Worm (Caenorhabditis elegans) whole organism, L2 larva: Measurements from ENCODE around the gene F22B7.9.

Experiments used
- C34F6.9 ChIP-seq: fragments of 150-350 bp; optimal IDR thresholded peaks from 2 replicates; lab custom pipeline; 2014; ENCODE audit warnings: missing biosample characterization, missing genetic modification characterization
- F13H6.1 ChIP-seq: sonication (generic microtip); optimal IDR thresholded peaks from 2 replicates; lab custom pipeline; 2016; ENCODE audit warnings: missing genetic modification characterization, missing compliant biosample characterization
- R02D3.7 ChIP-seq: fragments of 150-350 bp; optimal IDR thresholded peaks from 2 replicates; lab custom pipeline; 2014; ENCODE audit warnings: missing biosample characterization, missing genetic modification characterization
- ZK546.5 ChIP-seq: sonication (generic microtip); optimal IDR thresholded peaks from 2 replicates; lab custom pipeline; 2017; ENCODE audit warnings: missing biosample characterization, missing genetic modification characterization
- ama-1 ChIP-seq: fragments of 150-350 bp; optimal IDR thresholded peaks from 2 replicates; lab custom pipeline; 2018; ENCODE audit warnings: inconsistent platforms
- blmp-1 ChIP-seq: sonication (generic microtip); optimal IDR thresholded peaks from 2 replicates; lab custom pipeline; 2017; ENCODE audit warnings: missing genetic modification characterization, mild to moderate bottlenecking, missing compliant biosample characterization, antibody characterized with exemption, moderate library complexity; ENCODE audit not compliant: insufficient read depth
- ceh-16 ChIP-seq: fragments of 150-350 bp; optimal IDR thresholded peaks from 2 replicates; lab custom pipeline; 2014; ENCODE audit warnings: missing biosample characterization, missing genetic modification characterization
- ceh-82 ChIP-seq: fragments of 150-350 bp; optimal IDR thresholded peaks from 2 replicates; lab custom pipeline; 2014; ENCODE audit warnings: missing biosample characterization, missing genetic modification characterization
- crh-2 ChIP-seq: sonication (generic microtip); optimal IDR thresholded peaks from 2 replicates; lab custom pipeline; 2017; ENCODE audit warnings: missing biosample characterization, missing genetic modification characterization
- dmd-4 ChIP-seq: sonication (generic microtip); optimal IDR thresholded peaks from 2 replicates; lab custom pipeline; 2017; ENCODE audit warnings: missing biosample characterization, missing genetic modification characterization
- egl-27 ChIP-seq: sonication (generic microtip); optimal IDR thresholded peaks from 3 replicates; lab custom pipeline; 2017; ENCODE audit warnings: missing biosample characterization, missing genetic modification reagents, missing genetic modification characterization
- elt-1 ChIP-seq: fragments of 150-350 bp; optimal IDR thresholded peaks from 2 replicates; lab custom pipeline; 2014; ENCODE audit warnings: missing biosample characterization, missing genetic modification characterization
- fos-1 ChIP-seq: fragments of 150-350 bp; optimal IDR thresholded peaks from 2 replicates; lab custom pipeline; 2014; ENCODE audit warnings: missing biosample characterization, missing genetic modification characterization
- lin-11 ChIP-seq: fragments of 150-350 bp; sonication (generic microtip); optimal IDR thresholded peaks from 2 replicates; lab custom pipeline; 2014; ENCODE audit warnings: missing biosample characterization, missing genetic modification characterization, inconsistent platforms, mixed read lengths
- lin-13 ChIP-seq: fragments of 150-350 bp; optimal IDR thresholded peaks from 2 replicates; lab custom pipeline; 2014; ENCODE audit warnings: missing biosample characterization, missing genetic modification reagents, missing genetic modification characterization
- lin-39 ChIP-seq: fragments of 150-350 bp; optimal IDR thresholded peaks from 2 replicates; lab custom pipeline; 2014; ENCODE audit warnings: missing biosample characterization, missing genetic modification reagents, missing genetic modification characterization
- lsy-2 ChIP-seq, 2 experiments: fragments of 150-350 bp in 1 of 2; sonication (generic microtip) in 1 of 2; optimal IDR thresholded peaks; 2 replicates each; lab custom pipeline; 2014 to 2017; ENCODE audit warnings: missing biosample characterization in 2 of 2, missing genetic modification characterization in 2 of 2
- mab-5 ChIP-seq: fragments of 150-350 bp; optimal IDR thresholded peaks from 2 replicates; lab custom pipeline; 2014; ENCODE audit warnings: missing biosample characterization, missing genetic modification characterization
- nhr-10 ChIP-seq: sonication (generic microtip); optimal IDR thresholded peaks from 2 replicates; lab custom pipeline; 2017; ENCODE audit warnings: missing biosample characterization, missing genetic modification characterization
- nhr-11 ChIP-seq: fragments of 150-350 bp; optimal IDR thresholded peaks from 2 replicates; lab custom pipeline; 2014; ENCODE audit warnings: missing biosample characterization, missing genetic modification characterization
- nhr-12 ChIP-seq: fragments of 150-350 bp; optimal IDR thresholded peaks from 2 replicates; lab custom pipeline; 2014; ENCODE audit warnings: missing biosample characterization, missing genetic modification characterization
- nhr-129 ChIP-seq: fragments of 150-350 bp; optimal IDR thresholded peaks from 2 replicates; lab custom pipeline; 2014; ENCODE audit warnings: missing biosample characterization, missing genetic modification characterization
- nhr-237 ChIP-seq: fragments of 150-350 bp; optimal IDR thresholded peaks from 2 replicates; lab custom pipeline; 2014; ENCODE audit warnings: missing biosample characterization, missing genetic modification characterization
- nhr-25 ChIP-seq: fragments of 150-350 bp; sonication (generic microtip); optimal IDR thresholded peaks from 3 replicates; lab custom pipeline; 2014; ENCODE audit warnings: missing biosample characterization, missing genetic modification characterization
- nhr-6 ChIP-seq: fragments of 150-350 bp; optimal IDR thresholded peaks from 2 replicates; lab custom pipeline; 2014; ENCODE audit warnings: missing biosample characterization, missing genetic modification characterization
- nhr-77 ChIP-seq: fragments of 150-350 bp; optimal IDR thresholded peaks from 2 replicates; lab custom pipeline; 2014; ENCODE audit warnings: missing biosample characterization, missing genetic modification characterization
- peb-1 ChIP-seq: fragments of 150-350 bp; optimal IDR thresholded peaks from 2 replicates; lab custom pipeline; 2014; ENCODE audit warnings: missing biosample characterization, missing genetic modification characterization
- sem-4 ChIP-seq: fragments of 150-350 bp; optimal IDR thresholded peaks from 2 replicates; lab custom pipeline; 2014; ENCODE audit warnings: missing biosample characterization, missing genetic modification reagents, missing genetic modification characterization
- skn-1 ChIP-seq: sonication (generic microtip); optimal IDR thresholded peaks from 2 replicates; lab custom pipeline; 2017; ENCODE audit warnings: missing biosample characterization, missing genetic modification characterization
- sma-3 ChIP-seq: sonication (generic microtip); optimal IDR thresholded peaks from 2 replicates; lab custom pipeline; 2016; ENCODE audit warnings: missing genetic modification reagents, missing genetic modification characterization, missing compliant biosample characterization
- sma-9 ChIP-seq, 2 experiments: fragments of 150-350 bp in 1 of 2; sonication (generic microtip) in 1 of 2; optimal IDR thresholded peaks; 2 replicates each; lab custom pipeline; 2014 to 2016; ENCODE audit warnings: missing genetic modification characterization in 2 of 2, mild to moderate bottlenecking in 1 of 2, missing biosample characterization in 1 of 2, missing compliant biosample characterization in 1 of 2, missing genetic modification reagents in 1 of 2, moderate library complexity in 1 of 2
- unc-39 ChIP-seq: fragments of 150-350 bp; optimal IDR thresholded peaks from 2 replicates; lab custom pipeline; 2014; ENCODE audit warnings: missing biosample characterization, missing genetic modification characterization
- unc-55 ChIP-seq: fragments of 150-350 bp; sonication (generic microtip); optimal IDR thresholded peaks from 3 replicates; lab custom pipeline; 2014; ENCODE audit warnings: missing biosample characterization, missing genetic modification reagents, missing genetic modification characterization
- zag-1 ChIP-seq: fragments of 150-350 bp; optimal IDR thresholded peaks from 2 replicates; lab custom pipeline; 2014; ENCODE audit warnings: missing biosample characterization, missing genetic modification characterization
- ztf-1 ChIP-seq: fragments of 200-800 bp; sonication (Bioruptor generic); conservative IDR thresholded peaks from 2 replicates; pipeline ENCODE4 v1.3.6; 2022; ENCODE audit warnings: missing genetic modification characterization, missing compliant biosample characterization
- ztf-11 ChIP-seq: sonication (generic microtip); optimal IDR thresholded peaks from 2 replicates; lab custom pipeline; 2017; ENCODE audit warnings: missing biosample characterization, missing genetic modification characterization
- ztf-4 ChIP-seq: fragments of 150-350 bp; optimal IDR thresholded peaks from 2 replicates; lab custom pipeline; 2014; ENCODE audit warnings: missing biosample characterization, missing genetic modification characterization

Gene F22B7.9

DNA sequence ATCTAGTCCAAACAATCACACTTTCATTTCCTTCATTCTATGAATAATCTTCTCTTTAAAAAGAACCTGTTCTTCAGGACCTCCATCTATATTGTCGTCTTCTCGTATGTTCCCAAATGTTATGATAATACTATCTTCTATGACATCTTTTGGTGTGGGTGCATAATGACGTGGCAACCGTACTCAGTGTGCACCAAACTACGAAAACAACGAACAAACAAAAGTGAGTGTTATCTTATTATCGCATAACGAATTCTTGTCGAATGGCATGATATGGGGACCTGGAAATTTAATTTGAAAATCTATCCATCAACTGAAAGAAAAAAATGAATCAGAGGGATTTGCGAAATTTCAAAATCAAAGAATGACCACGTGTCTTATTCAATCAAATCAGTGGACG lies 2.3 kb upstream of the F22B7.9 start:
- no peak for TF ChIP-seq nhr-10 (tag; lab: Kevin White, UChicago)
- TF ChIP-seq crh-2 (tag; lab: Kevin White, UChicago) = peak; percentile 71

DNA sequence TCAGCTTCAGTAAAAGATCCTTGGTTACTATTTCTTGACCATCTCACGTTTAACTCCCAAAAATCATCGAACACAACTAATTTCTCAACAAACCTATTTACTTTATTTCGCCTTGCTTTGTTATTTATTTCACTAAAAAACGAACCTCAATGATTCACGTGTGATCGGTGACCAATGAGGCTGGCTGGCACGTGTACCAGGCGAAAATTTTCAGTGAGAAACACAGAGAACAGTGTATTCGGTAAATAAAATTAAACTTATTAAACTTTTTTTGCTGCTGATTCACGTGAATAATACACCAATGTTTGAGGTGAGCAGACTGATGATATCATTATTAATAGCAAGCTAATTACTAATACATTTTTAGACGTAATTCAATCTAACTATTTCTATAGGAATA lies 1.7 kb upstream of the F22B7.9 start:
- TF ChIP-seq nhr-25 (tag; lab: Kevin White, UChicago) (peak; percentile 55), sma-3 (GFP tag; lab: Kevin White, UChicago) (peak; percentile 50), nhr-6 (no peak), unc-39 (tag; lab: Kevin White, UChicago) (no peak), sem-4 (tag; lab: Kevin White, UChicago) (no peak), nhr-11 (tag; lab: Kevin White, UChicago) (no peak), lsy-2 (tag; optimal IDR thresholded peaks at IDR 0.05; lab: Kevin White, UChicago) (no peak), ztf-4 (tag; lab: Kevin White, UChicago) (no peak), blmp-1 (tag; lab: Kevin White, UChicago) (no peak), F13H6.1 (tag; lab: Kevin White, UChicago) (peak; percentile 1), ZK546.5 (no peak), ama-1 (no peak), sma-9 (GFP tag; optimal IDR thresholded peaks at IDR 0.05; lab: Kevin White, UChicago) (peak; percentile 11), sma-9 (tag; optimal IDR thresholded peaks at IDR 0.05; lab: Kevin White, UChicago) (no peak), nhr-77 (tag; lab: Kevin White, UChicago) (no peak), elt-1 (tag; lab: Kevin White, UChicago) (no peak)

DNA sequence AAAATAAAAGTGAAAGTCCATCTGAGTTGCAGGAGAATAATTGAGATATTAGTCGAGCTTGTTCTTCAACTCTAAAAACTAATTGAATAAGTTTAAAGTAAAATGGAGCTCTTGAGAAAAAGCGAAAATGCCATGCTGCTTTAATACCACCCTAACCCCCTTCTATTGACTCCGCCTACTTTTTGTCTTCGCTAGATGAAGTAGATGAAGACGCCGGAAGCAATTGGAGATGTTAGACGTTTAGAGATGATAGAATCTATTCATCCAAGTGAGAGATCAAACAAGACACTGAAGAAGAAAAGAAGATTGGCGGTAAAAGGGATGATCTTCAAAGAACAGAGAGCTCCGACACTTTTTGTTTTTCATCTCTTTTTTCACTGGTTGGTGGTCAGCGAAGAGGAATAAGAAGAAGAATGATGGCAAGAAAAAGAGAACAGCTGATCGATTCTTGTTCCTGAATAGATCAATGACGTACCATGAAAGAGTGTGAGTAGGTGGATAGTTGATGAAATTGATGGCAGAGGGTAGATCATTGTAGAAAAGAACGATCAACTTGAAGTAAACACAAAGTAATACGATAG lies 765 bp upstream of the F22B7.9 start:
- TF ChIP-seq zag-1 (tag; lab: Kevin White, UChicago) (no peak), crh-2 (tag; lab: Kevin White, UChicago) (peak; percentile 65), dmd-4 (tag; lab: Kevin White, UChicago) (no peak), peb-1 (tag; lab: Kevin White, UChicago) (no peak), ztf-4 (tag; lab: Kevin White, UChicago) (peak; percentile 36), nhr-11 (tag; lab: Kevin White, UChicago) (no peak), elt-1 (tag; lab: Kevin White, UChicago) (no peak), lin-13 (GFP tag; lab: Kevin White, UChicago) (peak; percentile 12), ztf-1 (GFP tag; lab: Robert Waterston, UW) (no peak), blmp-1 (tag; lab: Kevin White, UChicago) (peak; percentile 31), sem-4 (tag; lab: Kevin White, UChicago) (peak; percentile 17), lsy-2 (tag; optimal IDR thresholded peaks at IDR 0.05; lab: Kevin White, UChicago) (peak in 1 of 2 experiments; percentile 40), nhr-10 (tag; lab: Kevin White, UChicago) (no peak), nhr-25 (tag; lab: Kevin White, UChicago) (no peak), ceh-82 (tag; lab: Kevin White, UChicago) (no peak), egl-27 (tag; lab: Kevin White, UChicago) (no peak), F13H6.1 (tag; lab: Kevin White, UChicago) (peak; percentile 73), lin-11 (no peak), sma-9 (GFP tag; optimal IDR thresholded peaks at IDR 0.05; lab: Kevin White, UChicago) (peak; percentile 56), sma-9 (tag; optimal IDR thresholded peaks at IDR 0.05; lab: Kevin White, UChicago) (no peak), R02D3.7 (tag; lab: Kevin White, UChicago) (no peak), ztf-11 (no peak), nhr-129 (peak; percentile 33), mab-5 (tag; lab: Kevin White, UChicago) (no peak), C34F6.9 (tag; lab: Kevin White, UChicago) (peak; percentile 25), unc-55 (GFP tag; lab: Kevin White, UChicago) (peak; percentile 3)

DNA sequence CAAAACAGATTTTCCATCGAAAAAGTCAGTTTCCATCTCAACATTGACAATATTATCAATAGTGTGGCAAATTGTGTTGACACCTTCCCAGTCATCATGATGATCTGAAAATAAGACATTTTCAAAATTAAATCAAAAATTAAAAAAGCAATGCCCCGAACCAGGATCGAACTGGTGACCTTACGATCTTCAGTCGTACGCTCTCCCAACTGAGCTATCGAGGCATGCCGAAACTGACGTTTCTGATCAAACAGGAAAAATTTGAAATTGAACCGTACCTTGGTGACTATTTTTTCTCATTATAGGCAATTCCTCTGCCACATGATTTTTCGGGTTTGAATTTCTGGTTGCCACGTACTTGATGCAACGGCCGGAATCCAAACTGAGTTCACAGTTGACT lies 268 bp downstream of the F22B7.9 start:
- TF ChIP-seq lin-11 (no peak), nhr-237 (no peak), fos-1 (tag; lab: Kevin White, UChicago) (no peak), unc-55 (GFP tag; lab: Kevin White, UChicago) (no peak), ceh-16 (tag; lab: Kevin White, UChicago) (no peak), C34F6.9 (tag; lab: Kevin White, UChicago) (no peak), skn-1 (tag; lab: Kevin White, UChicago) (no peak), blmp-1 (tag; lab: Kevin White, UChicago) (no peak), nhr-12 (tag; lab: Kevin White, UChicago) (no peak), unc-39 (tag; lab: Kevin White, UChicago) (no peak), ceh-82 (tag; lab: Kevin White, UChicago) (no peak), egl-27 (tag; lab: Kevin White, UChicago) (no peak), F13H6.1 (tag; lab: Kevin White, UChicago) (no peak), lin-39 (tag; lab: Kevin White, UChicago) (no peak), sma-9 (GFP tag; optimal IDR thresholded peaks at IDR 0.05; lab: Kevin White, UChicago) (no peak), sma-9 (tag; optimal IDR thresholded peaks at IDR 0.05; lab: Kevin White, UChicago) (no peak), ztf-1 (GFP tag; lab: Robert Waterston, UW) (no peak), ztf-11 (no peak)
